Worm (Caenorhabditis elegans): Measurements from ENCODE around the gene Y40H7A.11.

Gene Y40H7A.11

ce11 chrIV:15179615-15180014 lies 40.5 kb downstream of the Y40H7A.11 start, which contains the start of gene srd-23:
Gene srd-23 (plus strand): TSS chrIV:15179915.
- no peak for TF ChIP-seq dao-5 (tag; optimal IDR thresholded peaks at IDR 0.05)
- TF ChIP-seq him-1 (tag; optimal IDR thresholded peaks at IDR 0.05): no peak
- no peak for TF ChIP-seq W03F9.2 (tag; optimal IDR thresholded peaks at IDR 0.05)

- TF ChIP-seq W03F9.2 (tag; optimal IDR thresholded peaks at IDR 0.05): no peak
- TF ChIP-seq dao-5 (tag; optimal IDR thresholded peaks at IDR 0.05): no peak
- no peak for TF ChIP-seq him-1 (tag; optimal IDR thresholded peaks at IDR 0.05)
These were observed 44.5 kb downstream of the Y40H7A.11 start, which contains the start of gene Y40H7A.4 for ce11 chrIV:15175487-15176128. Gene Y40H7A.4 (minus strand): TSS chrIV:15175537.
